Worm (Caenorhabditis elegans) whole organism, midembryonic: ENCODE results near the gene C27A7.9.

ENCODE experiments used
- T22C8.4 ChIP-seq: fragments of 200-800 bp; sonication (Bioruptor generic); IDR thresholded peaks from 2 replicates; pipeline ENCODE4 v1.3.6; 2022; ENCODE audit warnings: missing genetic modification characterization, missing compliant biosample characterization
- flt-1 ChIP-seq: fragments of 200-800 bp; sonication (Bioruptor generic); IDR thresholded peaks from 2 replicates; pipeline ENCODE4 v1.3.6; 2022; ENCODE audit warnings: missing genetic modification characterization, missing compliant biosample characterization
- ref-1 ChIP-seq: fragments of 200-800 bp; sonication (Bioruptor generic); conservative IDR thresholded peaks from 2 replicates; pipeline ENCODE4 v1.3.6; 2022; ENCODE audit warnings: missing genetic modification reagents, missing genetic modification characterization, missing compliant biosample characterization
- ztf-23 ChIP-seq: fragments of 200-800 bp; sonication (Bioruptor generic); IDR thresholded peaks from 2 replicates; pipeline ENCODE4 v1.3.6; 2022; ENCODE audit warnings: missing genetic modification reagents, missing genetic modification characterization, missing compliant biosample characterization
- ztf-29 ChIP-seq: fragments of 200-800 bp; sonication (Bioruptor generic); IDR thresholded peaks from 2 replicates; pipeline ENCODE4 v1.3.6; 2022; ENCODE audit warnings: missing genetic modification reagents, missing genetic modification characterization, missing compliant biosample characterization

DNA sequence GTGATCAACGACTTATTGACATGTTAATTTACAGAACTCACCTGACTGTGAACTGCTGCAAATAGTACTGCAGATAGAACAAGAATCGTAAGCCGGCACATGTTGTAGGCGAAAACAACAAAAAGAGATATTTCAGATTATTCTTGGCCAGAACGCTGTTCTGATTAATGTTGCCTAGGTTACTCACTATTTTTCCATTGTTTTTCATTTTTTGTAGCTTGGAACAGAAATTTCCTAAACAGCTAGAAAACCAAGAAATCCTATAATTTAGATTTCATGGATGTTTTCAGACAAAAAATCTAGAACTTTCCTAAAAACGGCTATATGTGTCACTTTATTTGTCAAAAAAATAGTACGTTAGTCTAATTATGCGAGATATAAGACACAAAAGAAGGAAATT is at the start of gene C27A7.9:
- no peak for TF ChIP-seq ztf-23 (GFP tag; lab: Robert Waterston, UW)
- TF ChIP-seq T22C8.4 (GFP tag; lab: Robert Waterston, UW): no peak
- no peak for TF ChIP-seq ref-1 (GFP tag; lab: Robert Waterston, UW)
- TF ChIP-seq flt-1 (GFP tag; lab: Robert Waterston, UW): no peak
- no peak for TF ChIP-seq ztf-29 (GFP tag; lab: Robert Waterston, UW)
